Worm (Caenorhabditis elegans) whole organism, young adult: ENCODE measurements around the gene nol-10.

Experiments
- ama-1 ChIP-seq, 3 experiments: fragments of 150-350 bp in 1 of 3; sonication (generic microtip) in 2 of 3; optimal IDR thresholded peaks; 2 replicates each; lab custom pipeline; 2014 to 2018; ENCODE audit warnings: missing biosample characterization in 2 of 3, missing genetic modification characterization in 2 of 3, missing genetic modification reagents in 2 of 3
- ceh-100 ChIP-seq: fragments of 200-800 bp; sonication (Bioruptor generic); IDR thresholded peaks from 2 replicates; pipeline ENCODE4 v1.3.6; 2022; ENCODE audit warnings: missing genetic modification reagents, missing genetic modification characterization, missing compliant biosample characterization
- ceh-58 ChIP-seq: fragments of 200-800 bp; sonication (Bioruptor generic); IDR thresholded peaks from 2 replicates; pipeline ENCODE4 v1.3.6; 2022; ENCODE audit warnings: missing genetic modification characterization, missing compliant biosample characterization
- dpff-1 ChIP-seq: sonication (generic microtip); optimal IDR thresholded peaks from 2 replicates; lab custom pipeline; 2017; ENCODE audit warnings: mild to moderate bottlenecking, missing genetic modification characterization, missing compliant biosample characterization
- him-1 ChIP-seq: sonication (generic microtip); optimal IDR thresholded peaks from 2 replicates; lab custom pipeline; 2016; ENCODE audit warnings: missing genotype, missing genetic modification reagents, missing genetic modification characterization, missing compliant biosample characterization
- hsf-1 ChIP-seq: fragments of 200-800 bp; sonication (Bioruptor generic); IDR thresholded peaks from 2 replicates; pipeline ENCODE4 v1.3.6; 2022; ENCODE audit warnings: missing genetic modification reagents, missing genetic modification characterization, missing compliant biosample characterization
- let-526 ChIP-seq: fragments of 200-800 bp; sonication (Bioruptor generic); IDR thresholded peaks from 2 replicates; pipeline ENCODE4 v1.3.6; 2022; ENCODE audit warnings: missing genetic modification reagents, missing genetic modification characterization, missing compliant biosample characterization
- lin-40 ChIP-seq: sonication (generic microtip); optimal IDR thresholded peaks from 2 replicates; lab custom pipeline; 2016; ENCODE audit warnings: missing genetic modification characterization, mild to moderate bottlenecking, missing compliant biosample characterization, missing genotype, missing genetic modification reagents
- mes-4 ChIP-seq: sonication (generic microtip); optimal IDR thresholded peaks from 2 replicates; lab custom pipeline; 2016; ENCODE audit warnings: missing genotype, missing genetic modification characterization, missing compliant biosample characterization
- nfya-1 ChIP-seq: sonication (generic microtip); optimal IDR thresholded peaks from 2 replicates; lab custom pipeline; 2017; ENCODE audit warnings: antibody characterized with exemption, missing compliant biosample characterization, missing genetic modification characterization, borderline replicate concordance; ENCODE audit not compliant: insufficient read depth
- pbrm-1 ChIP-seq: fragments of 200-800 bp; sonication (Bioruptor generic); IDR thresholded peaks from 2 replicates; pipeline ENCODE4 v1.3.6; 2022; ENCODE audit warnings: missing genetic modification reagents, missing genetic modification characterization, missing compliant biosample characterization
- unc-62 ChIP-seq: fragments of 150-350 bp; optimal IDR thresholded peaks from 2 replicates; lab custom pipeline; 2014; ENCODE audit warnings: missing biosample characterization, missing genetic modification reagents, missing genetic modification characterization

DNA sequence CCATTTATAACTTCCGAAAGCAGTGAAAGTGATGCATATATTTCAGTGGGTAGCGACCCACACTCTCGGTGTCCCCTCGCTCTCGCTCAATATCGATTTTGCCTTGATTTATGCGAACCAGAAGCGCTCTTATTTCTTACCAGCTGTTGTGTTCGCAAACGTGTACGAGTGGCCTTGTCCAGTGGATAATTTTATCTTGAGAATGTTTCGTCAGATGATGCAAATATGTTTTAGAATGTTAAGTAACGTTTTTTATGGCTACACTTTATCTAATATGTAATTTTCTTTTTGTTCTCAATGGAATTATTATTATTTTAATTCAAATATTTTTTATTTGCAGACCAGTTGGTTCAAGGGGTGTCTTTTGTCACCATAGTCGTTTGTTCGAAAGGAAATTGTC is 52.6 kb downstream of the nol-10 start, which contains the start of gene plp-1:
- TF ChIP-seq him-1 (tag; lab: Kevin White, UChicago) (no peak), lin-40 (tag; lab: Kevin White, UChicago) (no peak), ceh-58 (GFP tag; lab: Robert Waterston, UW) (no peak), ceh-100 (GFP tag; lab: Robert Waterston, UW) (no peak), unc-62 (no peak), nfya-1 (tag; lab: Kevin White, UChicago) (no peak), pbrm-1 (GFP tag; lab: Robert Waterston, UW) (no peak), ama-1 (optimal IDR thresholded peaks at IDR 0.05; lab: Kevin White, UChicago) (no peak), ama-1 (GFP tag; optimal IDR thresholded peaks at IDR 0.05; lab: Kevin White, UChicago) (no peak), dpff-1 (tag; lab: Kevin White, UChicago) (no peak), hsf-1 (GFP tag; lab: Robert Waterston, UW) (no peak), let-526 (GFP tag; lab: Robert Waterston, UW) (no peak), mes-4 (tag; lab: Kevin White, UChicago) (no peak)
